Worm (Caenorhabditis elegans) whole organism, L2 larva: ENCODE data around the gene M05D6.3.
A peak's percentile ranks its signal among the peaks of the same experiment; 100 is the strongest.

ENCODE experiments used
- C34F6.9 ChIP-seq: fragments of 150-350 bp; optimal IDR thresholded peaks from 2 replicates; lab custom pipeline; 2014; ENCODE audit warnings: missing biosample characterization, missing genetic modification characterization
- F13H6.1 ChIP-seq: sonication (generic microtip); optimal IDR thresholded peaks from 2 replicates; lab custom pipeline; 2016; ENCODE audit warnings: missing genetic modification characterization, missing compliant biosample characterization
- R02D3.7 ChIP-seq: fragments of 150-350 bp; optimal IDR thresholded peaks from 2 replicates; lab custom pipeline; 2014; ENCODE audit warnings: missing biosample characterization, missing genetic modification characterization
- Y55F3AM.14 ChIP-seq: fragments of 200-800 bp; sonication (Bioruptor generic); optimal IDR thresholded peaks from 2 replicates; lab custom pipeline; 2018; ENCODE audit warnings: mild to moderate bottlenecking, missing genetic modification characterization, missing compliant biosample characterization
- ZK546.5 ChIP-seq: sonication (generic microtip); optimal IDR thresholded peaks from 2 replicates; lab custom pipeline; 2017; ENCODE audit warnings: missing biosample characterization, missing genetic modification characterization
- alr-1 ChIP-seq: fragments of 150-350 bp; optimal IDR thresholded peaks from 2 replicates; lab custom pipeline; 2014; ENCODE audit warnings: missing biosample characterization, missing genetic modification characterization
- aly-2 ChIP-seq: fragments of 150-350 bp; optimal IDR thresholded peaks from 2 replicates; lab custom pipeline; 2014; ENCODE audit warnings: missing biosample characterization, missing genetic modification characterization
- ama-1 ChIP-seq: fragments of 150-350 bp; optimal IDR thresholded peaks from 2 replicates; lab custom pipeline; 2018; ENCODE audit warnings: inconsistent platforms
- blmp-1 ChIP-seq: sonication (generic microtip); optimal IDR thresholded peaks from 2 replicates; lab custom pipeline; 2017; ENCODE audit warnings: missing genetic modification characterization, mild to moderate bottlenecking, missing compliant biosample characterization, antibody characterized with exemption, moderate library complexity; ENCODE audit not compliant: insufficient read depth
- ceh-16 ChIP-seq: fragments of 150-350 bp; optimal IDR thresholded peaks from 2 replicates; lab custom pipeline; 2014; ENCODE audit warnings: missing biosample characterization, missing genetic modification characterization
- ceh-82 ChIP-seq: fragments of 150-350 bp; optimal IDR thresholded peaks from 2 replicates; lab custom pipeline; 2014; ENCODE audit warnings: missing biosample characterization, missing genetic modification characterization
- crh-2 ChIP-seq: sonication (generic microtip); optimal IDR thresholded peaks from 2 replicates; lab custom pipeline; 2017; ENCODE audit warnings: missing biosample characterization, missing genetic modification characterization
- dmd-4 ChIP-seq: sonication (generic microtip); optimal IDR thresholded peaks from 2 replicates; lab custom pipeline; 2017; ENCODE audit warnings: missing biosample characterization, missing genetic modification characterization
- egl-27 ChIP-seq: sonication (generic microtip); optimal IDR thresholded peaks from 3 replicates; lab custom pipeline; 2017; ENCODE audit warnings: missing biosample characterization, missing genetic modification reagents, missing genetic modification characterization
- elt-1 ChIP-seq: fragments of 150-350 bp; optimal IDR thresholded peaks from 2 replicates; lab custom pipeline; 2014; ENCODE audit warnings: missing biosample characterization, missing genetic modification characterization
- elt-3 ChIP-seq: sonication (generic microtip); optimal IDR thresholded peaks from 2 replicates; lab custom pipeline; 2017; ENCODE audit warnings: missing biosample characterization, missing genetic modification characterization
- fos-1 ChIP-seq: fragments of 150-350 bp; optimal IDR thresholded peaks from 2 replicates; lab custom pipeline; 2014; ENCODE audit warnings: missing biosample characterization, missing genetic modification characterization
- gmeb-1 ChIP-seq: fragments of 150-350 bp; optimal IDR thresholded peaks from 2 replicates; lab custom pipeline; 2014; ENCODE audit warnings: missing biosample characterization, missing genetic modification characterization
- lin-11 ChIP-seq: fragments of 150-350 bp; sonication (generic microtip); optimal IDR thresholded peaks from 2 replicates; lab custom pipeline; 2014; ENCODE audit warnings: missing biosample characterization, missing genetic modification characterization, inconsistent platforms, mixed read lengths
- lin-13 ChIP-seq: fragments of 150-350 bp; optimal IDR thresholded peaks from 2 replicates; lab custom pipeline; 2014; ENCODE audit warnings: missing biosample characterization, missing genetic modification reagents, missing genetic modification characterization
- lin-39 ChIP-seq: fragments of 150-350 bp; optimal IDR thresholded peaks from 2 replicates; lab custom pipeline; 2014; ENCODE audit warnings: missing biosample characterization, missing genetic modification reagents, missing genetic modification characterization
- lsy-2 ChIP-seq, 2 experiments: fragments of 150-350 bp in 1 of 2; sonication (generic microtip) in 1 of 2; optimal IDR thresholded peaks; 2 replicates each; lab custom pipeline; 2014 to 2017; ENCODE audit warnings: missing biosample characterization in 2 of 2, missing genetic modification characterization in 2 of 2
- mab-5 ChIP-seq: fragments of 150-350 bp; optimal IDR thresholded peaks from 2 replicates; lab custom pipeline; 2014; ENCODE audit warnings: missing biosample characterization, missing genetic modification characterization
- mbf-1 ChIP-seq: sonication (generic microtip); optimal IDR thresholded peaks from 2 replicates; lab custom pipeline; 2017; ENCODE audit warnings: missing biosample characterization, missing genetic modification characterization
- mdl-1 ChIP-seq, 2 experiments: fragments of 150-350 bp in 1 of 2; sonication (generic microtip) in 1 of 2; optimal IDR thresholded peaks; 2 replicates each; lab custom pipeline; 2017; ENCODE audit warnings: missing biosample characterization in 2 of 2, missing genetic modification characterization in 2 of 2
- nhr-10 ChIP-seq: sonication (generic microtip); optimal IDR thresholded peaks from 2 replicates; lab custom pipeline; 2017; ENCODE audit warnings: missing biosample characterization, missing genetic modification characterization
- nhr-11 ChIP-seq: fragments of 150-350 bp; optimal IDR thresholded peaks from 2 replicates; lab custom pipeline; 2014; ENCODE audit warnings: missing biosample characterization, missing genetic modification characterization
- nhr-12 ChIP-seq: fragments of 150-350 bp; optimal IDR thresholded peaks from 2 replicates; lab custom pipeline; 2014; ENCODE audit warnings: missing biosample characterization, missing genetic modification characterization
- nhr-129 ChIP-seq: fragments of 150-350 bp; optimal IDR thresholded peaks from 2 replicates; lab custom pipeline; 2014; ENCODE audit warnings: missing biosample characterization, missing genetic modification characterization
- nhr-21 ChIP-seq: fragments of 150-350 bp; optimal IDR thresholded peaks from 2 replicates; lab custom pipeline; 2014; ENCODE audit warnings: missing biosample characterization, missing genetic modification characterization
- nhr-23 ChIP-seq: fragments of 150-350 bp; optimal IDR thresholded peaks from 2 replicates; lab custom pipeline; 2014; ENCODE audit warnings: missing biosample characterization, missing genetic modification reagents, missing genetic modification characterization
- nhr-237 ChIP-seq: fragments of 150-350 bp; optimal IDR thresholded peaks from 2 replicates; lab custom pipeline; 2014; ENCODE audit warnings: missing biosample characterization, missing genetic modification characterization
- nhr-25 ChIP-seq: fragments of 150-350 bp; sonication (generic microtip); optimal IDR thresholded peaks from 3 replicates; lab custom pipeline; 2014; ENCODE audit warnings: missing biosample characterization, missing genetic modification characterization
- nhr-6 ChIP-seq: fragments of 150-350 bp; optimal IDR thresholded peaks from 2 replicates; lab custom pipeline; 2014; ENCODE audit warnings: missing biosample characterization, missing genetic modification characterization
- nhr-77 ChIP-seq: fragments of 150-350 bp; optimal IDR thresholded peaks from 2 replicates; lab custom pipeline; 2014; ENCODE audit warnings: missing biosample characterization, missing genetic modification characterization
- peb-1 ChIP-seq: fragments of 150-350 bp; optimal IDR thresholded peaks from 2 replicates; lab custom pipeline; 2014; ENCODE audit warnings: missing biosample characterization, missing genetic modification characterization
- sem-4 ChIP-seq: fragments of 150-350 bp; optimal IDR thresholded peaks from 2 replicates; lab custom pipeline; 2014; ENCODE audit warnings: missing biosample characterization, missing genetic modification reagents, missing genetic modification characterization
- skn-1 ChIP-seq: sonication (generic microtip); optimal IDR thresholded peaks from 2 replicates; lab custom pipeline; 2017; ENCODE audit warnings: missing biosample characterization, missing genetic modification characterization
- sma-3 ChIP-seq: sonication (generic microtip); optimal IDR thresholded peaks from 2 replicates; lab custom pipeline; 2016; ENCODE audit warnings: missing genetic modification reagents, missing genetic modification characterization, missing compliant biosample characterization
- sma-9 ChIP-seq, 2 experiments: fragments of 150-350 bp in 1 of 2; sonication (generic microtip) in 1 of 2; optimal IDR thresholded peaks; 2 replicates each; lab custom pipeline; 2014 to 2016; ENCODE audit warnings: missing genetic modification characterization in 2 of 2, mild to moderate bottlenecking in 1 of 2, missing biosample characterization in 1 of 2, missing compliant biosample characterization in 1 of 2, missing genetic modification reagents in 1 of 2, moderate library complexity in 1 of 2
- snpc-4 ChIP-seq: fragments of 150-350 bp; optimal IDR thresholded peaks from 2 replicates; lab custom pipeline; 2014; ENCODE audit warnings: missing biosample characterization, missing genetic modification characterization
- unc-39 ChIP-seq: fragments of 150-350 bp; optimal IDR thresholded peaks from 2 replicates; lab custom pipeline; 2014; ENCODE audit warnings: missing biosample characterization, missing genetic modification characterization
- unc-55 ChIP-seq: fragments of 150-350 bp; sonication (generic microtip); optimal IDR thresholded peaks from 3 replicates; lab custom pipeline; 2014; ENCODE audit warnings: missing biosample characterization, missing genetic modification reagents, missing genetic modification characterization
- unc-62 ChIP-seq: fragments of 150-350 bp; optimal IDR thresholded peaks from 2 replicates; lab custom pipeline; 2014; ENCODE audit warnings: missing biosample characterization, missing genetic modification reagents, missing genetic modification characterization
- zag-1 ChIP-seq: fragments of 150-350 bp; optimal IDR thresholded peaks from 2 replicates; lab custom pipeline; 2014; ENCODE audit warnings: missing biosample characterization, missing genetic modification characterization
- ztf-1 ChIP-seq: fragments of 200-800 bp; sonication (Bioruptor generic); conservative IDR thresholded peaks from 2 replicates; pipeline ENCODE4 v1.3.6; 2022; ENCODE audit warnings: missing genetic modification characterization, missing compliant biosample characterization
- ztf-11 ChIP-seq: sonication (generic microtip); optimal IDR thresholded peaks from 2 replicates; lab custom pipeline; 2017; ENCODE audit warnings: missing biosample characterization, missing genetic modification characterization
- ztf-4 ChIP-seq: fragments of 150-350 bp; optimal IDR thresholded peaks from 2 replicates; lab custom pipeline; 2014; ENCODE audit warnings: missing biosample characterization, missing genetic modification characterization

Gene M05D6.3

ce11 chrII:8441519-8441918, 34.1 kb upstream of the M05D6.3 start:
- TF ChIP-seq ztf-4 (tag; lab: Kevin White, UChicago), result peak; percentile 1
- TF ChIP-seq ama-1 (lab: Kevin White, UChicago), result no peak
- peak; percentile 25 for TF ChIP-seq sma-9 (GFP tag; optimal IDR thresholded peaks at IDR 0.05; lab: Kevin White, UChicago)
- TF ChIP-seq sma-9 (tag; optimal IDR thresholded peaks at IDR 0.05; lab: Kevin White, UChicago), result no peak

ce11 chrII:8442176-8442575, 33.4 kb upstream of the M05D6.3 start:
- TF ChIP-seq unc-55 (GFP tag; lab: Kevin White, UChicago) (peak; percentile 59), lin-13 (GFP tag; lab: Kevin White, UChicago) (no peak), gmeb-1 (tag; lab: Kevin White, UChicago) (peak; percentile 53), zag-1 (tag; lab: Kevin White, UChicago) (no peak), mdl-1 (tag; optimal IDR thresholded peaks at IDR 0.05; lab: Kevin White, UChicago) (no peak), F13H6.1 (tag; lab: Kevin White, UChicago) (peak; percentile 1), mab-5 (tag; lab: Kevin White, UChicago) (no peak), lin-39 (tag; lab: Kevin White, UChicago) (no peak), nhr-23 (no peak), sma-3 (peak; percentile 67), Y55F3AM.14 (GFP tag; lab: Kevin White, UChicago) (peak; percentile 42), egl-27 (tag; lab: Kevin White, UChicago) (no peak), unc-39 (tag; lab: Kevin White, UChicago) (no peak), fos-1 (tag; lab: Kevin White, UChicago) (peak; percentile 16), skn-1 (tag; lab: Kevin White, UChicago) (no peak), ztf-11 (tag; lab: Kevin White, UChicago) (no peak), sem-4 (tag; lab: Kevin White, UChicago) (no peak), nhr-12 (tag; lab: Kevin White, UChicago) (no peak), elt-1 (no peak), snpc-4 (tag; lab: Kevin White, UChicago) (no peak), crh-2 (tag; lab: Kevin White, UChicago) (peak; percentile 31), dmd-4 (tag; lab: Kevin White, UChicago) (no peak), alr-1 (tag; lab: Kevin White, UChicago) (no peak), ceh-82 (no peak), nhr-77 (tag; lab: Kevin White, UChicago) (no peak), lsy-2 (tag; optimal IDR thresholded peaks at IDR 0.05; lab: Kevin White, UChicago) (peak; percentile 76 to 93), nhr-129 (tag; lab: Kevin White, UChicago) (no peak), nhr-11 (tag; lab: Kevin White, UChicago) (no peak), ama-1 (lab: Kevin White, UChicago) (no peak), unc-62 (GFP tag; lab: Kevin White, UChicago) (no peak), C34F6.9 (tag; lab: Kevin White, UChicago) (peak; percentile 43), ceh-16 (tag; lab: Kevin White, UChicago) (no peak), blmp-1 (peak; percentile 17), mbf-1 (tag; lab: Kevin White, UChicago) (no peak), nhr-6 (no peak), aly-2 (tag; lab: Kevin White, UChicago) (no peak), ztf-4 (tag; lab: Kevin White, UChicago) (no peak), lin-11 (tag; lab: Kevin White, UChicago) (no peak), sma-9 (GFP tag; optimal IDR thresholded peaks at IDR 0.05; lab: Kevin White, UChicago) (peak; percentile 60), sma-9 (tag; optimal IDR thresholded peaks at IDR 0.05; lab: Kevin White, UChicago) (no peak), nhr-10 (tag; lab: Kevin White, UChicago) (no peak), R02D3.7 (no peak), nhr-237 (no peak), peb-1 (tag; lab: Kevin White, UChicago) (no peak), elt-3 (no peak), ztf-1 (GFP tag; lab: Robert Waterston, UW) (no peak), ZK546.5 (tag; lab: Kevin White, UChicago) (no peak), nhr-25 (tag; lab: Kevin White, UChicago) (peak; percentile 79), nhr-21 (peak; percentile 65)
